Worm (Caenorhabditis elegans): ENCODE measurements around the gene srh-229.

The srh-229 gene

ce11 chrV:7504271-7504670 is at the start of gene srh-229:
TSS of gene srh-229 (minus strand) at chrV:7504371.
- TF ChIP-seq mml-1 (tag; optimal IDR thresholded peaks at IDR 0.05) (no peak), ZK546.5 (tag; optimal IDR thresholded peaks at IDR 0.05) (no peak), nhr-67 (tag; optimal IDR thresholded peaks at IDR 0.05) (no peak), eor-1 (tag; optimal IDR thresholded peaks at IDR 0.05) (no peak), zag-1 (tag; optimal IDR thresholded peaks at IDR 0.05) (no peak), elt-3 (tag; optimal IDR thresholded peaks at IDR 0.05) (no peak), nhr-12 (tag; optimal IDR thresholded peaks at IDR 0.05) (no peak), pqm-1 (tag; optimal IDR thresholded peaks at IDR 0.05) (no peak), mdl-1 (tag; optimal IDR thresholded peaks at IDR 0.05) (no peak)

- TF ChIP-seq egl-5 (tag; optimal IDR thresholded peaks at IDR 0.05), result no peak
- no peak for TF ChIP-seq lin-39 (tag; optimal IDR thresholded peaks at IDR 0.05)
- no peak for TF ChIP-seq aly-2 (tag; optimal IDR thresholded peaks at IDR 0.05)
- no peak for TF ChIP-seq ceh-28 (tag; optimal IDR thresholded peaks at IDR 0.05)
- TF ChIP-seq ceh-16 (tag; optimal IDR thresholded peaks at IDR 0.05), result no peak
- no peak for TF ChIP-seq elt-1 (tag; optimal IDR thresholded peaks at IDR 0.05)
- TF ChIP-seq eor-1 (tag; optimal IDR thresholded peaks at IDR 0.05), result no peak
- no peak for TF ChIP-seq mdl-1 (tag; optimal IDR thresholded peaks at IDR 0.05)
- no peak for TF ChIP-seq daf-12 (tag; optimal IDR thresholded peaks at IDR 0.05)
- TF ChIP-seq elt-3 (tag; optimal IDR thresholded peaks at IDR 0.05), result no peak
- TF ChIP-seq R02D3.7 (tag; optimal IDR thresholded peaks at IDR 0.05), result no peak
- no peak for TF ChIP-seq elt-2 (tag; optimal IDR thresholded peaks at IDR 0.05)
- no peak for TF ChIP-seq nhr-12 (tag; optimal IDR thresholded peaks at IDR 0.05)
- no peak for TF ChIP-seq unc-62 (GFP tag; optimal IDR thresholded peaks at IDR 0.05)
- TF ChIP-seq nhr-25 (tag; optimal IDR thresholded peaks at IDR 0.05), result no peak
- no peak for TF ChIP-seq ama-1 (optimal IDR thresholded peaks at IDR 0.05)
- TF ChIP-seq nhr-67 (tag; optimal IDR thresholded peaks at IDR 0.05), result no peak
- no peak for TF ChIP-seq sea-2 (GFP tag; optimal IDR thresholded peaks at IDR 0.05)
- TF ChIP-seq nhr-77 (tag; optimal IDR thresholded peaks at IDR 0.05), result no peak
Observed at ce11 chrV:7553873-7554362, 49.7 kb upstream of the srh-229 start, which contains the start of gene ttr-10. TSS of gene ttr-10 (minus strand) at chrV:7553923.

- TF ChIP-seq eor-1 (tag; optimal IDR thresholded peaks at IDR 0.05) (no peak), unc-39 (tag; optimal IDR thresholded peaks at IDR 0.05) (no peak), egl-27 (tag; optimal IDR thresholded peaks at IDR 0.05) (no peak), ztf-11 (tag; optimal IDR thresholded peaks at IDR 0.05) (no peak), ceh-16 (tag; optimal IDR thresholded peaks at IDR 0.05) (no peak), nhr-76 (tag; optimal IDR thresholded peaks at IDR 0.05) (no peak), fkh-10 (GFP tag; optimal IDR thresholded peaks at IDR 0.05) (no peak), unc-62 (GFP tag; optimal IDR thresholded peaks at IDR 0.05) (no peak), nhr-12 (tag; optimal IDR thresholded peaks at IDR 0.05) (no peak), zag-1 (tag; optimal IDR thresholded peaks at IDR 0.05) (no peak), nhr-237 (tag; optimal IDR thresholded peaks at IDR 0.05) (no peak)
Observed at ce11 chrV:7551821-7552220, 47.6 kb upstream of the srh-229 start, which contains the start of gene F19F10.3. TSS of gene F19F10.3 (plus strand) at chrV:7552121.

- peak; percentile 2 for TF ChIP-seq nhr-25 (tag; optimal IDR thresholded peaks at IDR 0.05)
Observed at ce11 chrV:7548499-7548898, 44.3 kb upstream of the srh-229 start.

- TF ChIP-seq lin-15B (tag; optimal IDR thresholded peaks at IDR 0.05) (no peak), zag-1 (tag; optimal IDR thresholded peaks at IDR 0.05) (no peak), fos-1 (tag; optimal IDR thresholded peaks at IDR 0.05) (no peak), nhr-67 (tag; optimal IDR thresholded peaks at IDR 0.05) (no peak), unc-62 (GFP tag; optimal IDR thresholded peaks at IDR 0.05) (no peak), hmg-11 (tag; optimal IDR thresholded peaks at IDR 0.05) (no peak), ama-1 (optimal IDR thresholded peaks at IDR 0.05) (no peak), fkh-2 (tag; optimal IDR thresholded peaks at IDR 0.05) (no peak), snpc-4 (tag; optimal IDR thresholded peaks at IDR 0.05) (no peak), ztf-11 (tag; optimal IDR thresholded peaks at IDR 0.05) (no peak), eor-1 (tag; optimal IDR thresholded peaks at IDR 0.05) (no peak), nfya-1 (tag; optimal IDR thresholded peaks at IDR 0.05; ENCODE audit: insufficient read depth) (no peak), elt-2 (tag; optimal IDR thresholded peaks at IDR 0.05) (peak; percentile 77), nhr-11 (tag; optimal IDR thresholded peaks at IDR 0.05) (no peak), nhr-28 (tag; optimal IDR thresholded peaks at IDR 0.05) (no peak), jun-1 (tag; optimal IDR thresholded peaks at IDR 0.05) (no peak), sea-2 (GFP tag; optimal IDR thresholded peaks at IDR 0.05) (no peak), ceh-82 (tag; optimal IDR thresholded peaks at IDR 0.05) (no peak), tbx-2 (tag; optimal IDR thresholded peaks at IDR 0.05) (no peak), ztf-4 (tag; optimal IDR thresholded peaks at IDR 0.05) (no peak), pha-4 (tag; optimal IDR thresholded peaks at IDR 0.05) (peak; percentile 24), fkh-10 (GFP tag; optimal IDR thresholded peaks at IDR 0.05) (no peak), mml-1 (tag; optimal IDR thresholded peaks at IDR 0.05) (no peak), pqm-1 (tag; optimal IDR thresholded peaks at IDR 0.05) (peak; percentile 76), ceh-16 (tag; optimal IDR thresholded peaks at IDR 0.05) (no peak)
Observed at ce11 chrV:7548017-7548416, 43.8 kb upstream of the srh-229 start.
